Fruit fly (Drosophila melanogaster): ENCODE results near the gene CG3706.

Gene CG3706

dm6 chrX:955873-956272 is 23.6 kb upstream of the CG3706 start (continued):
- TF ChIP-seq Hand (GFP tag; optimal IDR thresholded peaks at IDR 0.05) (peak; percentile 28), her (GFP tag; optimal IDR thresholded peaks at IDR 0.05) (peak; percentile 26), CG13287 (GFP tag; IDR thresholded peaks at IDR 0.05; ENCODE audit: partially characterized antibody) (no peak), gem (tag; optimal IDR thresholded peaks at IDR 0.05) (peak; percentile 71), Hr3 (GFP tag; optimal IDR thresholded peaks at IDR 0.05) (peak; percentile 40), B-H2 (GFP tag; optimal IDR thresholded peaks at IDR 0.05) (no peak), CG3838 (GFP tag; optimal IDR thresholded peaks at IDR 0.05) (no peak), CG15073 (GFP tag; optimal IDR thresholded peaks at IDR 0.05) (no peak), CG15696 (tag; optimal IDR thresholded peaks at IDR 0.05) (no peak), Trl (optimal IDR thresholded peaks at IDR 0.05) (no peak), Trl (GFP tag; optimal IDR thresholded peaks at IDR 0.05) (peak; percentile 62), CG10321 (GFP tag; IDR thresholded peaks at IDR 0.05) (no peak), CG7928 (GFP tag; optimal IDR thresholded peaks at IDR 0.05) (no peak), CG11093 (GFP tag; IDR thresholded peaks at IDR 0.05) (no peak), CG8924 (tag; optimal IDR thresholded peaks at IDR 0.05) (peak; percentile 47), gsb (GFP tag; IDR thresholded peaks at IDR 0.05) (no peak), BtbVII (GFP tag; optimal IDR thresholded peaks at IDR 0.05) (peak; percentile 41), H2.0 (GFP tag; IDR thresholded peaks at IDR 0.05) (0 out of 2 replicates have a peak, but pooled peaks have one; percentile 38), CG2712 (tag; optimal IDR thresholded peaks at IDR 0.05) (peak; percentile 51), emc (GFP tag; optimal IDR thresholded peaks at IDR 0.05) (no peak), CG30403 (GFP tag; optimal IDR thresholded peaks at IDR 0.05) (peak; percentile 45), CG7963 (GFP tag; IDR thresholded peaks at IDR 0.05; ENCODE audit: partially characterized antibody) (no peak), chif (GFP tag; optimal IDR thresholded peaks at IDR 0.05) (peak; percentile 31 to 33), CoRest (tag; optimal IDR thresholded peaks at IDR 0.05) (peak; percentile 62), CG1024 (GFP tag; IDR thresholded peaks at IDR 0.05) (peak; percentile 55; the same call in 1 of the 2 replicates), Ssrp (tag; optimal IDR thresholded peaks at IDR 0.05) (peak; percentile 57), fu2 (GFP tag; optimal IDR thresholded peaks at IDR 0.05) (peak; percentile 26), MTF-1 (GFP tag; optimal IDR thresholded peaks at IDR 0.05; ENCODE audit: borderline replicate concordance) (peak; percentile 3), CG14014 (GFP tag; IDR thresholded peaks at IDR 0.05) (peak; percentile 59), ro (GFP tag; IDR thresholded peaks at IDR 0.05) (0 out of 2 replicates have a peak, but pooled peaks have one; percentile 24), Lpt (GFP tag; optimal IDR thresholded peaks at IDR 0.05) (no peak), sens (GFP tag) (peak; percentile 90), kah (GFP tag; optimal IDR thresholded peaks at IDR 0.05) (no peak), tna (GFP tag; IDR thresholded peaks at IDR 0.05; ENCODE audit: partially characterized antibody) (no peak), lov (optimal IDR thresholded peaks at IDR 0.05) (no peak), lov (GFP tag; IDR thresholded peaks at IDR 0.05) (no peak), CG11085 (GFP tag; IDR thresholded peaks at IDR 0.05) (peak; percentile 31; the same call in 1 of the 2 replicates), gce (GFP tag; IDR thresholded peaks at IDR 0.05) (no peak), org-1 (GFP tag; optimal IDR thresholded peaks at IDR 0.05) (peak; percentile 41), CG9797 (GFP tag; optimal IDR thresholded peaks at IDR 0.05) (no peak), CG8478 (optimal IDR thresholded peaks at IDR 0.05) (no peak), dysf (GFP tag; IDR thresholded peaks at IDR 0.05) (peak; percentile 72), CG6175 (GFP tag; IDR thresholded peaks at IDR 0.05) (no peak), cg (GFP tag; optimal IDR thresholded peaks at IDR 0.05) (no peak), CG7372 (GFP tag; IDR thresholded peaks at IDR 0.05) (no peak), CG11560 (tag; IDR thresholded peaks at IDR 0.05) (0 out of 3 replicates have a peak, but pooled peaks have one; percentile 46), CG11504 (tag; optimal IDR thresholded peaks at IDR 0.05) (peak; percentile 76), ranshi (GFP tag; IDR thresholded peaks at IDR 0.05) (peak; percentile 59), CG17186 (GFP tag; optimal IDR thresholded peaks at IDR 0.05) (no peak), CG4854 (GFP tag; optimal IDR thresholded peaks at IDR 0.05) (no peak), CG4328 (GFP tag; optimal IDR thresholded peaks at IDR 0.05) (no peak), CG17612 (GFP tag; IDR thresholded peaks at IDR 0.05) (no peak), CG6765 (GFP tag; optimal IDR thresholded peaks at IDR 0.05) (no peak)

All from whole organism, embryonic.